Worm (Caenorhabditis elegans) whole organism, late embryonic: ENCODE data around the gene F54A3.5.

ENCODE experiments used
- lin-11 ChIP-seq: fragments of 200-800 bp; sonication (Bioruptor generic); optimal IDR thresholded peaks from 2 replicates; lab custom pipeline; 2018; ENCODE audit warnings: mild to moderate bottlenecking, missing genetic modification characterization, missing compliant biosample characterization
- pax-1 ChIP-seq: fragments of 150-350 bp; optimal IDR thresholded peaks from 2 replicates; lab custom pipeline; 2014; ENCODE audit warnings: missing biosample characterization, missing genetic modification characterization

ce11 chrII:2202147-2202546 is 23.4 kb downstream of the F54A3.5 start:
- no peak for TF ChIP-seq lin-11 (tag; lab: Kevin White, UChicago)
- TF ChIP-seq pax-1 = no peak
